Fruit fly (Drosophila melanogaster): Measurements from ENCODE around the gene Cyp4ac1.

DNA sequence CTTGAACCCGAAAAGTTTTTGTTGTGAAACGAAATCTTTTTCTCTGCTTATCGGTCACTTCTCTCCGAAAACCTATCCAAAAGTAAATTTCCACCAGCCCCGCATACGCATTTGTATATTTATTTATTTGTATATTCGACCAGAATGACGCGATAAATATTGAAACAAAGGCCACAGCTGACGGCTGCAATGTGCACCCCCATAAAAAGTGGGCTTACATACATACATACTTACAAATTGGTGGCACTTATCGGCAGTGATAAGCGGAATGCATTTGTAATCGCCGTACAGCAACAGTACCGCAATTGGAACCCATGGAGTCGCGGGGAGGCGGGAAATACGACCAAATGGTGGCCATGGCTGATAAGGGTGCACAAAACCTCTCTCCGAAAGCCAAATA is 27.4 kb downstream of the Cyp4ac1 start:
- no peak for TF ChIP-seq CG34367 (tag; optimal IDR thresholded peaks at IDR 0.05)
- no peak for TF ChIP-seq fd96Ca (GFP tag; IDR thresholded peaks at IDR 0.05)
- TF ChIP-seq Pif1B (GFP tag; optimal IDR thresholded peaks at IDR 0.05) = no peak
- TF ChIP-seq CG13204 (GFP tag; optimal IDR thresholded peaks at IDR 0.05) = no peak
- peak; percentile 79 for TF ChIP-seq EcR (GFP tag; optimal IDR thresholded peaks at IDR 0.05)
- no peak for TF ChIP-seq Ets98B (GFP tag; IDR thresholded peaks at IDR 0.05)
- TF ChIP-seq Snoo (tag; optimal IDR thresholded peaks at IDR 0.05) = no peak
- TF ChIP-seq CG8301 (tag; optimal IDR thresholded peaks at IDR 0.05) = no peak
